Worm (Caenorhabditis elegans): ENCODE results near the gene lgc-17.

ce11 chrX:12141051-12141450, 19.7 kb downstream of the lgc-17 start, which contains the start of gene lyst-1:
- no peak for TF ChIP-seq ceh-13 (GFP tag; optimal IDR thresholded peaks at IDR 0.05)
- no peak for TF ChIP-seq flt-1 (GFP tag; IDR thresholded peaks at IDR 0.05)
- TF ChIP-seq ama-1 (optimal IDR thresholded peaks at IDR 0.05): no peak
- no peak for TF ChIP-seq sea-1 (GFP tag; conservative IDR thresholded peaks at IDR 0.05)
- TF ChIP-seq ets-7 (tag; optimal IDR thresholded peaks at IDR 0.05): no peak
- TF ChIP-seq tbx-37 (GFP tag; conservative IDR thresholded peaks at IDR 0.05): no peak
- no peak for TF ChIP-seq hmbx-1 (tag; optimal IDR thresholded peaks at IDR 0.05)
- no peak for TF ChIP-seq ceh-36 (tag; optimal IDR thresholded peaks at IDR 0.05)
- no peak for TF ChIP-seq B0310.2 (tag; optimal IDR thresholded peaks at IDR 0.05)
- TF ChIP-seq hmg-4 (GFP tag; optimal IDR thresholded peaks at IDR 0.05): no peak
